Worm (Caenorhabditis elegans) whole organism, early embryonic: Measurements from ENCODE around the gene srlf-19.

Experiments
- F13C5.2 ChIP-seq: sonication (generic microtip); optimal IDR thresholded peaks from 2 replicates; lab custom pipeline; 2017; ENCODE audit warnings: mild to moderate bottlenecking, missing genetic modification characterization, inconsistent platforms, missing compliant biosample characterization
- ama-1 ChIP-seq: fragments of 150-350 bp; optimal IDR thresholded peaks from 2 replicates; lab custom pipeline; 2014
- ceh-36 ChIP-seq: sonication (generic microtip); optimal IDR thresholded peaks from 2 replicates; lab custom pipeline; 2016; ENCODE audit warnings: missing genetic modification characterization, inconsistent platforms, missing compliant biosample characterization
- hmbx-1 ChIP-seq: sonication (generic microtip); optimal IDR thresholded peaks from 2 replicates; lab custom pipeline; 2016; ENCODE audit warnings: mild to moderate bottlenecking, missing genetic modification characterization, missing compliant biosample characterization
- hmg-4 ChIP-seq: fragments of 200-800 bp; sonication (Bioruptor generic); optimal IDR thresholded peaks from 2 replicates; lab custom pipeline; 2018; ENCODE audit warnings: mild to moderate bottlenecking, missing genetic modification characterization, missing compliant biosample characterization
- hnd-1 ChIP-seq: sonication (generic microtip); optimal IDR thresholded peaks from 2 replicates; lab custom pipeline; 2016; ENCODE audit warnings: missing genetic modification characterization, missing compliant biosample characterization
- tbx-11 ChIP-seq: fragments of 200-800 bp; sonication (Bioruptor generic); IDR thresholded peaks from 2 replicates; pipeline ENCODE4 v1.3.6; 2022; ENCODE audit warnings: missing genetic modification characterization, missing compliant biosample characterization
- tbx-37 ChIP-seq: fragments of 200-800 bp; sonication (Bioruptor generic); conservative IDR thresholded peaks from 2 replicates; pipeline ENCODE4 v1.3.6; 2022; ENCODE audit warnings: missing genetic modification reagents, missing genetic modification characterization, missing compliant biosample characterization

- TF ChIP-seq ceh-36 (tag; lab: Kevin White, UChicago) (no peak), ama-1 (lab: Kevin White, UChicago) (no peak), hmbx-1 (tag; lab: Kevin White, UChicago) (no peak), tbx-37 (no peak), F13C5.2 (tag; lab: Kevin White, UChicago) (no peak), hmg-4 (GFP tag; lab: Kevin White, UChicago) (no peak), hnd-1 (tag; lab: Kevin White, UChicago) (no peak), tbx-11 (GFP tag; lab: Robert Waterston, UW) (no peak)
Observed at ce11 chrV:468460-468859, 36.8 kb upstream of the srlf-19 start, which contains the start of gene srbc-57.
